Worm (Caenorhabditis elegans) whole organism, L2 larva: ENCODE results near the gene VZK822L.2.

Experiments
- C34F6.9 ChIP-seq: fragments of 150-350 bp; optimal IDR thresholded peaks from 2 replicates; lab custom pipeline; 2014; ENCODE audit warnings: missing biosample characterization, missing genetic modification characterization
- F13H6.1 ChIP-seq: sonication (generic microtip); optimal IDR thresholded peaks from 2 replicates; lab custom pipeline; 2016; ENCODE audit warnings: missing genetic modification characterization, missing compliant biosample characterization
- R02D3.7 ChIP-seq: fragments of 150-350 bp; optimal IDR thresholded peaks from 2 replicates; lab custom pipeline; 2014; ENCODE audit warnings: missing biosample characterization, missing genetic modification characterization
- ZK546.5 ChIP-seq: sonication (generic microtip); optimal IDR thresholded peaks from 2 replicates; lab custom pipeline; 2017; ENCODE audit warnings: missing biosample characterization, missing genetic modification characterization
- alr-1 ChIP-seq: fragments of 150-350 bp; optimal IDR thresholded peaks from 2 replicates; lab custom pipeline; 2014; ENCODE audit warnings: missing biosample characterization, missing genetic modification characterization
- aly-2 ChIP-seq: fragments of 150-350 bp; optimal IDR thresholded peaks from 2 replicates; lab custom pipeline; 2014; ENCODE audit warnings: missing biosample characterization, missing genetic modification characterization
- ceh-16 ChIP-seq: fragments of 150-350 bp; optimal IDR thresholded peaks from 2 replicates; lab custom pipeline; 2014; ENCODE audit warnings: missing biosample characterization, missing genetic modification characterization
- ceh-82 ChIP-seq: fragments of 150-350 bp; optimal IDR thresholded peaks from 2 replicates; lab custom pipeline; 2014; ENCODE audit warnings: missing biosample characterization, missing genetic modification characterization
- crh-2 ChIP-seq: sonication (generic microtip); optimal IDR thresholded peaks from 2 replicates; lab custom pipeline; 2017; ENCODE audit warnings: missing biosample characterization, missing genetic modification characterization
- dmd-4 ChIP-seq: sonication (generic microtip); optimal IDR thresholded peaks from 2 replicates; lab custom pipeline; 2017; ENCODE audit warnings: missing biosample characterization, missing genetic modification characterization
- egl-27 ChIP-seq: sonication (generic microtip); optimal IDR thresholded peaks from 3 replicates; lab custom pipeline; 2017; ENCODE audit warnings: missing biosample characterization, missing genetic modification reagents, missing genetic modification characterization
- elt-1 ChIP-seq: fragments of 150-350 bp; optimal IDR thresholded peaks from 2 replicates; lab custom pipeline; 2014; ENCODE audit warnings: missing biosample characterization, missing genetic modification characterization
- fos-1 ChIP-seq: fragments of 150-350 bp; optimal IDR thresholded peaks from 2 replicates; lab custom pipeline; 2014; ENCODE audit warnings: missing biosample characterization, missing genetic modification characterization
- gmeb-1 ChIP-seq: fragments of 150-350 bp; optimal IDR thresholded peaks from 2 replicates; lab custom pipeline; 2014; ENCODE audit warnings: missing biosample characterization, missing genetic modification characterization
- lin-13 ChIP-seq: fragments of 150-350 bp; optimal IDR thresholded peaks from 2 replicates; lab custom pipeline; 2014; ENCODE audit warnings: missing biosample characterization, missing genetic modification reagents, missing genetic modification characterization
- lin-39 ChIP-seq: fragments of 150-350 bp; optimal IDR thresholded peaks from 2 replicates; lab custom pipeline; 2014; ENCODE audit warnings: missing biosample characterization, missing genetic modification reagents, missing genetic modification characterization
- lsy-2 ChIP-seq, 2 experiments: fragments of 150-350 bp in 1 of 2; sonication (generic microtip) in 1 of 2; optimal IDR thresholded peaks; 2 replicates each; lab custom pipeline; 2014 to 2017; ENCODE audit warnings: missing biosample characterization in 2 of 2, missing genetic modification characterization in 2 of 2
- mab-5 ChIP-seq: fragments of 150-350 bp; optimal IDR thresholded peaks from 2 replicates; lab custom pipeline; 2014; ENCODE audit warnings: missing biosample characterization, missing genetic modification characterization
- mbf-1 ChIP-seq: sonication (generic microtip); optimal IDR thresholded peaks from 2 replicates; lab custom pipeline; 2017; ENCODE audit warnings: missing biosample characterization, missing genetic modification characterization
- mdl-1 ChIP-seq, 2 experiments: fragments of 150-350 bp in 1 of 2; sonication (generic microtip) in 1 of 2; optimal IDR thresholded peaks; 2 replicates each; lab custom pipeline; 2017; ENCODE audit warnings: missing biosample characterization in 2 of 2, missing genetic modification characterization in 2 of 2
- nhr-11 ChIP-seq: fragments of 150-350 bp; optimal IDR thresholded peaks from 2 replicates; lab custom pipeline; 2014; ENCODE audit warnings: missing biosample characterization, missing genetic modification characterization
- nhr-12 ChIP-seq: fragments of 150-350 bp; optimal IDR thresholded peaks from 2 replicates; lab custom pipeline; 2014; ENCODE audit warnings: missing biosample characterization, missing genetic modification characterization
- nhr-129 ChIP-seq: fragments of 150-350 bp; optimal IDR thresholded peaks from 2 replicates; lab custom pipeline; 2014; ENCODE audit warnings: missing biosample characterization, missing genetic modification characterization
- nhr-23 ChIP-seq: fragments of 150-350 bp; optimal IDR thresholded peaks from 2 replicates; lab custom pipeline; 2014; ENCODE audit warnings: missing biosample characterization, missing genetic modification reagents, missing genetic modification characterization
- nhr-237 ChIP-seq: fragments of 150-350 bp; optimal IDR thresholded peaks from 2 replicates; lab custom pipeline; 2014; ENCODE audit warnings: missing biosample characterization, missing genetic modification characterization
- nhr-25 ChIP-seq: fragments of 150-350 bp; sonication (generic microtip); optimal IDR thresholded peaks from 3 replicates; lab custom pipeline; 2014; ENCODE audit warnings: missing biosample characterization, missing genetic modification characterization
- nhr-77 ChIP-seq: fragments of 150-350 bp; optimal IDR thresholded peaks from 2 replicates; lab custom pipeline; 2014; ENCODE audit warnings: missing biosample characterization, missing genetic modification characterization
- peb-1 ChIP-seq: fragments of 150-350 bp; optimal IDR thresholded peaks from 2 replicates; lab custom pipeline; 2014; ENCODE audit warnings: missing biosample characterization, missing genetic modification characterization
- sem-4 ChIP-seq: fragments of 150-350 bp; optimal IDR thresholded peaks from 2 replicates; lab custom pipeline; 2014; ENCODE audit warnings: missing biosample characterization, missing genetic modification reagents, missing genetic modification characterization
- skn-1 ChIP-seq: sonication (generic microtip); optimal IDR thresholded peaks from 2 replicates; lab custom pipeline; 2017; ENCODE audit warnings: missing biosample characterization, missing genetic modification characterization
- sma-3 ChIP-seq: sonication (generic microtip); optimal IDR thresholded peaks from 2 replicates; lab custom pipeline; 2016; ENCODE audit warnings: missing genetic modification reagents, missing genetic modification characterization, missing compliant biosample characterization
- sma-9 ChIP-seq, 2 experiments: fragments of 150-350 bp in 1 of 2; sonication (generic microtip) in 1 of 2; optimal IDR thresholded peaks; 2 replicates each; lab custom pipeline; 2014 to 2016; ENCODE audit warnings: missing genetic modification characterization in 2 of 2, mild to moderate bottlenecking in 1 of 2, missing biosample characterization in 1 of 2, missing compliant biosample characterization in 1 of 2, missing genetic modification reagents in 1 of 2, moderate library complexity in 1 of 2
- unc-55 ChIP-seq: fragments of 150-350 bp; sonication (generic microtip); optimal IDR thresholded peaks from 3 replicates; lab custom pipeline; 2014; ENCODE audit warnings: missing biosample characterization, missing genetic modification reagents, missing genetic modification characterization
- unc-62 ChIP-seq: fragments of 150-350 bp; optimal IDR thresholded peaks from 2 replicates; lab custom pipeline; 2014; ENCODE audit warnings: missing biosample characterization, missing genetic modification reagents, missing genetic modification characterization
- zag-1 ChIP-seq: fragments of 150-350 bp; optimal IDR thresholded peaks from 2 replicates; lab custom pipeline; 2014; ENCODE audit warnings: missing biosample characterization, missing genetic modification characterization
- ztf-1 ChIP-seq: fragments of 200-800 bp; sonication (Bioruptor generic); conservative IDR thresholded peaks from 2 replicates; pipeline ENCODE4 v1.3.6; 2022; ENCODE audit warnings: missing genetic modification characterization, missing compliant biosample characterization
- ztf-11 ChIP-seq: sonication (generic microtip); optimal IDR thresholded peaks from 2 replicates; lab custom pipeline; 2017; ENCODE audit warnings: missing biosample characterization, missing genetic modification characterization
- ztf-4 ChIP-seq: fragments of 150-350 bp; optimal IDR thresholded peaks from 2 replicates; lab custom pipeline; 2014; ENCODE audit warnings: missing biosample characterization, missing genetic modification characterization

The VZK822L.2 gene

DNA sequence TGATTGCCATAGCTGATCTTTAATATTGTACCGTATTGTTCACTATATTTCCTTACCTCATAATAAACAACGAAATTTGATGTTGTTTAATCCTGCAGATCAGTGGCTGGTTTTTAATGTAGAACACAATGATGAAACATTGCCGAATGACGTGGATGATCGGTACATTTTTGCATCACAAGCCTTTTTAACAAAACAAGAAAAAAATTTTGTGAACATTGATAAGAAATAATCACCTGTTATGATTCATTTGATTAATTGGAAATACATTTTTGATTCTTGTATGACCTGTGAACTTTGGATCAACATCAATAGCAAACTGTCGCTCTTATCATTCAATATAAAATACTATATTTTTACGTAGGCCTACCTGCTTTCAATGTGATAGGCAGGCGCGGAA, 9.0 kb upstream of the VZK822L.2 start:
- peak; percentile 3 for TF ChIP-seq nhr-25
- TF ChIP-seq aly-2 = no peak
- no peak for TF ChIP-seq lsy-2 (tag; optimal IDR thresholded peaks at IDR 0.05; lab: Kevin White, UChicago)
- no peak for TF ChIP-seq alr-1 (tag; lab: Kevin White, UChicago)

DNA sequence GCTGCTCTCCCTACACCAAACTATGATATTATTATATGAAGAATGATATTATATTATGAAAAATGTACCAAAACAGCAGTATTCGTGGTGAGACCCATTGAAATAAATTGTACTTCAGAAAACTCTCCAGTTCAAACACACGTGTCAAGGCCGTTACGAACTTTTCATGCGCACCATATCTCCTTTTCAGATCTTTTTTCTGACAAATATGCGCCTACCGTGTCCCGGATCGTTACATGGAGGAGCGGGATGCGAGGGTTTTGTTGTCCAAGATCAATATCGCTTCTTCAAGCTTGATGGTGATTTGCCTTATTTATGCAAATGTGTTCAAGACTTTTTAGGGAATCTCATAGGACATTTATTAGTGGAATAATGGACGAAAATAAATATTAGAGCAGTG, 8.1 kb upstream of the VZK822L.2 start:
- TF ChIP-seq elt-1 (tag; lab: Kevin White, UChicago) = peak; percentile 56
- peak; percentile 6 for TF ChIP-seq sma-9 (GFP tag; optimal IDR thresholded peaks at IDR 0.05; lab: Kevin White, UChicago)
- TF ChIP-seq sma-9 (tag; optimal IDR thresholded peaks at IDR 0.05; lab: Kevin White, UChicago) = no peak
- TF ChIP-seq gmeb-1 = no peak
- TF ChIP-seq ceh-16 (tag; lab: Kevin White, UChicago) = peak; percentile 58

DNA sequence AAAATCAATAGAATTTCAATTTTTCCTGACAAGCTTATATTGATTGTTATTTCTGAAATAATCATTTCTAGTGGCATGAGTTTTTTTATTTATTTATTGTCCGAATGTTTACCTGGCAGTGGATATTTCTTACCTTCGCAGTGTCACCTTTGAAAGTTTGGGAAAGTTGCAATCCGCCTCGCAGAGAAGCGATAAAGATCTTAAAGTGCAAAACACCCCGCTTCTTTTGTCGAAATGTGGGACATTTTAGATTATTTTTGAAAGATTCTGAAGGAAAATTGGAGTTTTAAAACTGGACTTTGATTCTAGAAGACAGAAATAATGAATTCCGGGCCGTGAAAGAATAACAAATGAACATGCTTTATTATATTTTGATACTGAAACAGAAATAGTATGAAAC, 3.1 kb upstream of the VZK822L.2 start:
- TF ChIP-seq skn-1 (tag; lab: Kevin White, UChicago) (no peak), elt-1 (tag; lab: Kevin White, UChicago) (peak; percentile 61)
- TF ChIP-seq, all 48 proteins: peak for 1

ce11 chrIV:11913295-11913940, 1.6 kb downstream of the VZK822L.2 start:
- TF ChIP-seq unc-55 (GFP tag; lab: Kevin White, UChicago) (no peak), gmeb-1 (peak; percentile 12), nhr-11 (tag; lab: Kevin White, UChicago) (no peak), skn-1 (tag; lab: Kevin White, UChicago) (no peak), ztf-4 (tag; lab: Kevin White, UChicago) (no peak), lin-39 (tag; lab: Kevin White, UChicago) (no peak), sem-4 (tag; lab: Kevin White, UChicago) (no peak), ztf-11 (tag; lab: Kevin White, UChicago) (no peak), sma-3 (GFP tag; lab: Kevin White, UChicago) (no peak), nhr-237 (tag; lab: Kevin White, UChicago) (no peak), fos-1 (tag; lab: Kevin White, UChicago) (peak; percentile 11)

- TF ChIP-seq nhr-23 (no peak), lin-13 (no peak), nhr-11 (tag; lab: Kevin White, UChicago) (no peak), unc-62 (GFP tag; lab: Kevin White, UChicago) (no peak)
Measured at ce11 chrIV:11914260-11914836, 2.5 kb downstream of the VZK822L.2 start.

DNA sequence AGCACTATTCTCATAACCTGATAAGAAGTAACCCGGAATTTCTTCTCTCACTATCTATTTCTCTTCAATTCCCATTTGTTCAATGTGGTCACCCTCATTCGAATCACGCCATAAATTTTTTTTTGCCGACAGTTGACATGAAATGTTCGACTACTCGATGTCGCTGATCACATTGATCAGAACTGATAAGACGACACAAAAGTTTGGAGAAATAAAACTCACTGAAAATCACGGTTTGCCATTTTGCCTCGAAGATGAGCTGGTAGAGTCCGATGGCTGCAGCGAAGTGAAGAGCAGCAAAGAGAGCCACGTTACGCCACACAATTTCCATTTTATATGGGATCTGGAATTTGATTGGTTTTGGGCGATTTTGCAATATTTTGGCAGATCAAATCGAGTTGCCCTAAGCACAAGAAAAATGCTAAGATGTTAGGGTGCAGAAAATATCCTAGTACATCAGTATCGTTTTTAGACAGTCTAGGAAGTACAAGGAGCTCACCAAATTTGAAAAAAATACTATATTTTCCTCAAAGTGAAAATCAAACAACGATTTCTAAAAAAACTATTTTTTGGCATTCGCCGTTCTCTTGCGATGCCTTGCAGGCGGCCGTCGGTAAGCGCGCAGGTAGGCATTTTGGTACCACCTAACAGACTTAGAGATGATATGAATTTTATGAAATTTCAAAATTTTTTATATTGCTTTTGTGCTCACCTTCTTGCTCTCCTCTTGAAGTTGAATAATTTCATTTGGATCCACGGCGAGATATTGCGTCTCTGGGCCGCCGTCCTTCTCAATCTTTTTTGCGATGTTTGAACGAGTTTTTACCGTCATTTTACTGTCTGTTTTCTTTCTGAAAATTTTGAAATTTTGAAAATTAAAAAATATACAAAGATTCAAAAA, 3.3 kb downstream of the VZK822L.2 start, which contains the start of gene fat-6:
Gene fat-6, minus strand, starts transcription at position 851 of the 901 bp plus-strand sequence.
- TF ChIP-seq ztf-4 (tag; lab: Kevin White, UChicago) (no peak), alr-1 (tag; lab: Kevin White, UChicago) (no peak), ztf-1 (GFP tag; lab: Robert Waterston, UW) (no peak), peb-1 (tag; lab: Kevin White, UChicago) (no peak), dmd-4 (tag; lab: Kevin White, UChicago) (no peak), sma-9 (GFP tag; optimal IDR thresholded peaks at IDR 0.05; lab: Kevin White, UChicago) (peak; percentile 72), sma-9 (tag; optimal IDR thresholded peaks at IDR 0.05; lab: Kevin White, UChicago) (no peak), sem-4 (tag; lab: Kevin White, UChicago) (no peak), ztf-11 (tag; lab: Kevin White, UChicago) (no peak), lin-13 (no peak), mab-5 (tag; lab: Kevin White, UChicago) (no peak), nhr-12 (tag; lab: Kevin White, UChicago) (no peak), nhr-25 (peak; percentile 3), ceh-82 (tag; lab: Kevin White, UChicago) (no peak), C34F6.9 (tag; lab: Kevin White, UChicago) (no peak), zag-1 (tag; lab: Kevin White, UChicago) (no peak), F13H6.1 (tag; lab: Kevin White, UChicago) (peak; percentile 17), crh-2 (tag; lab: Kevin White, UChicago) (peak; percentile 45), unc-62 (GFP tag; lab: Kevin White, UChicago) (no peak), R02D3.7 (tag; lab: Kevin White, UChicago) (no peak), nhr-237 (tag; lab: Kevin White, UChicago) (no peak), aly-2 (no peak), skn-1 (tag; lab: Kevin White, UChicago) (no peak), nhr-77 (tag; lab: Kevin White, UChicago) (no peak), mbf-1 (no peak), egl-27 (no peak), unc-55 (GFP tag; lab: Kevin White, UChicago) (no peak), nhr-23 (no peak), mdl-1 (tag; optimal IDR thresholded peaks at IDR 0.05; lab: Kevin White, UChicago) (no peak), ZK546.5 (no peak), nhr-129 (tag; lab: Kevin White, UChicago) (no peak)
